Fruit fly (Drosophila melanogaster) whole organism, prepupa: Measurements from ENCODE around the gene Saf6.

Source experiments
- Blimp-1 ChIP-seq: fragments of 200-800 bp; sonication (Bioruptor generic); optimal IDR thresholded peaks from 3 replicates; lab custom pipeline; 2017; ENCODE audit warnings: missing biosample characterization, missing genetic modification characterization, mild to moderate bottlenecking, moderate library complexity, missing genetic modification reagents
- CG10631 ChIP-seq: fragments of 200-800 bp; sonication (Bioruptor generic); optimal IDR thresholded peaks from 2 replicates; lab custom pipeline; 2016; ENCODE audit warnings: missing biosample characterization, missing genetic modification characterization
- CG11294 ChIP-seq: fragments of 200-800 bp; sonication (Bioruptor generic); IDR thresholded peaks from 2 replicates; pipeline ENCODE4 v1.3.6; 2022; ENCODE audit warnings: missing biosample characterization, missing genetic modification characterization
- CG11902 ChIP-seq: fragments of 200-800 bp; sonication (Bioruptor generic); optimal IDR thresholded peaks from 3 replicates; lab custom pipeline; 2016; ENCODE audit warnings: missing biosample characterization, missing genetic modification characterization
- CG15336 ChIP-seq: fragments of 200-800 bp; sonication (Bioruptor generic); IDR thresholded peaks from 2 replicates; pipeline ENCODE4 v1.3.6; 2022; ENCODE audit warnings: missing biosample characterization, missing genetic modification characterization
- CG1621 ChIP-seq: fragments of 200-800 bp; sonication (Bioruptor generic); optimal IDR thresholded peaks from 3 replicates; lab custom pipeline; 2018; ENCODE audit warnings: missing biosample characterization, mild to moderate bottlenecking, missing genetic modification characterization
- CG16779 ChIP-seq: fragments of 200-800 bp; sonication (Bioruptor generic); optimal IDR thresholded peaks from 3 replicates; lab custom pipeline; 2017; ENCODE audit warnings: missing biosample characterization, mild to moderate bottlenecking, missing genetic modification characterization
- CG3032 ChIP-seq: fragments of 200-800 bp; optimal IDR thresholded peaks from 2 replicates; lab custom pipeline; 2019; ENCODE audit warnings: missing biosample characterization, mild to moderate bottlenecking, missing genetic modification characterization, moderate library complexity
- CG31627 ChIP-seq: fragments of 200-800 bp; sonication (Bioruptor generic); optimal IDR thresholded peaks from 3 replicates; lab custom pipeline; 2016; ENCODE audit warnings: missing biosample characterization, missing genetic modification characterization
- CG34406 ChIP-seq: fragments of 200-800 bp; sonication (Bioruptor generic); optimal IDR thresholded peaks from 3 replicates; lab custom pipeline; 2016; ENCODE audit warnings: missing biosample characterization, missing genetic modification characterization
- CG3919 ChIP-seq: fragments of 200-800 bp; sonication (Bioruptor generic); optimal IDR thresholded peaks from 3 replicates; lab custom pipeline; 2016; ENCODE audit warnings: missing biosample characterization, missing genetic modification characterization
- CG4318 ChIP-seq: fragments of 200-800 bp; sonication (Bioruptor generic); optimal IDR thresholded peaks from 3 replicates; lab custom pipeline; 2017; ENCODE audit warnings: missing biosample characterization, mild to moderate bottlenecking, missing genetic modification characterization
- CG6276 ChIP-seq: fragments of 200-800 bp; sonication (Bioruptor generic); optimal IDR thresholded peaks from 2 replicates; lab custom pipeline; 2017; ENCODE audit warnings: missing biosample characterization, mild to moderate bottlenecking, missing genetic modification characterization
- CG6792 ChIP-seq: fragments of 200-800 bp; sonication (Bioruptor generic); optimal IDR thresholded peaks from 3 replicates; lab custom pipeline; 2016; ENCODE audit warnings: missing biosample characterization, missing genetic modification characterization
- CG6854 ChIP-seq: fragments of 200-800 bp; sonication (Bioruptor generic); optimal IDR thresholded peaks from 2 replicates; lab custom pipeline; 2017; ENCODE audit warnings: missing biosample characterization, mild to moderate bottlenecking, missing genetic modification characterization
- CG7368 ChIP-seq: fragments of 200-800 bp; sonication (Bioruptor generic); optimal IDR thresholded peaks from 3 replicates; lab custom pipeline; 2016; ENCODE audit warnings: missing biosample characterization, missing genetic modification characterization
- CG8119 ChIP-seq: fragments of 200-800 bp; sonication (Bioruptor generic); IDR thresholded peaks from 3 replicates; pipeline ENCODE4 v1.3.6; 2022; ENCODE audit warnings: missing biosample characterization, missing genetic modification characterization
- CG8319 ChIP-seq: fragments of 200-800 bp; sonication (Bioruptor generic); optimal IDR thresholded peaks from 3 replicates; lab custom pipeline; 2016; ENCODE audit warnings: missing biosample characterization, missing genetic modification characterization
- CG8632 ChIP-seq: fragments of 200-800 bp; sonication (Bioruptor generic); optimal IDR thresholded peaks from 3 replicates; lab custom pipeline; 2016; ENCODE audit warnings: missing biosample characterization, missing genetic modification characterization
- CG9139 ChIP-seq: fragments of 200-800 bp; sonication (Bioruptor generic); optimal IDR thresholded peaks from 3 replicates; lab custom pipeline; 2017; ENCODE audit warnings: missing biosample characterization, mild to moderate bottlenecking, missing genetic modification characterization
- Eip75B ChIP-seq: fragments of 200-800 bp; sonication (Bioruptor generic); optimal IDR thresholded peaks from 3 replicates; lab custom pipeline; 2016; ENCODE audit warnings: missing biosample characterization, missing genetic modification characterization
- Eip78C ChIP-seq: fragments of 200-800 bp; sonication (Bioruptor generic); peaks from one replicate; lab custom pipeline; 2016; ENCODE audit warnings: missing biosample characterization, missing genetic modification characterization
- Eip93F ChIP-seq: fragments of 200-800 bp; sonication (Bioruptor generic); optimal IDR thresholded peaks from 2 replicates; lab custom pipeline; 2016; ENCODE audit warnings: missing biosample characterization, mild to moderate bottlenecking, missing genetic modification characterization
- Gug ChIP-seq: fragments of 200-800 bp; sonication (Bioruptor generic); IDR thresholded peaks from 2 replicates; pipeline ENCODE4 v1.3.6; 2022; ENCODE audit warnings: missing biosample characterization, missing genetic modification characterization
- Hr38 ChIP-seq: sonication (Bioruptor generic); optimal IDR thresholded peaks from 2 replicates; lab custom pipeline; 2016; ENCODE audit warnings: missing biosample characterization, missing genetic modification characterization
- Hr39 ChIP-seq: fragments of 200-800 bp; sonication (Bioruptor generic); optimal IDR thresholded peaks from 2 replicates; lab custom pipeline; 2016; ENCODE audit warnings: missing biosample characterization, missing genetic modification characterization
- Hr4 ChIP-seq: fragments of 200-800 bp; sonication (Bioruptor generic); optimal IDR thresholded peaks from 3 replicates; lab custom pipeline; 2016; ENCODE audit warnings: missing biosample characterization, missing genetic modification characterization
- Lpt ChIP-seq: fragments of 200-800 bp; sonication (Bioruptor generic); optimal IDR thresholded peaks from 3 replicates; lab custom pipeline; 2016; ENCODE audit warnings: missing biosample characterization, missing genetic modification characterization
- Met ChIP-seq: fragments of 200-800 bp; sonication (Bioruptor generic); optimal IDR thresholded peaks from 3 replicates; lab custom pipeline; 2016; ENCODE audit warnings: missing biosample characterization, missing genetic modification characterization
- OdsH ChIP-seq: fragments of 200-800 bp; sonication (Bioruptor generic); optimal IDR thresholded peaks from 3 replicates; lab custom pipeline; 2016; ENCODE audit warnings: missing biosample characterization, missing genetic modification characterization
- Smox ChIP-seq: fragments of 200-800 bp; sonication (Bioruptor generic); optimal IDR thresholded peaks from 3 replicates; lab custom pipeline; 2016; ENCODE audit warnings: missing biosample characterization, missing genetic modification characterization
- Sox14 ChIP-seq: fragments of 200-800 bp; sonication (Bioruptor generic); optimal IDR thresholded peaks from 3 replicates; lab custom pipeline; 2016; ENCODE audit warnings: missing biosample characterization, missing genetic modification characterization
- Sox15 ChIP-seq: fragments of 200-800 bp; sonication (Bioruptor generic); optimal IDR thresholded peaks from 3 replicates; lab custom pipeline; 2016; ENCODE audit warnings: missing biosample characterization, missing genetic modification characterization
- achi ChIP-seq: fragments of 200-800 bp; sonication (Bioruptor generic); optimal IDR thresholded peaks from 3 replicates; lab custom pipeline; 2016; ENCODE audit warnings: missing biosample characterization, missing genetic modification characterization
- acj6 ChIP-seq: fragments of 200-800 bp; sonication (Bioruptor generic); optimal IDR thresholded peaks from 3 replicates; lab custom pipeline; 2016; ENCODE audit warnings: missing biosample characterization, missing genetic modification characterization
- cyc ChIP-seq: fragments of 200-800 bp; sonication (Bioruptor generic); optimal IDR thresholded peaks from 3 replicates; lab custom pipeline; 2016; ENCODE audit warnings: missing biosample characterization, missing genetic modification characterization
- dac ChIP-seq: fragments of 200-800 bp; sonication (Bioruptor generic); optimal IDR thresholded peaks from 2 replicates; lab custom pipeline; 2017; ENCODE audit warnings: missing biosample characterization, mild to moderate bottlenecking, missing genetic modification characterization
- eg ChIP-seq: fragments of 200-800 bp; sonication (Bioruptor generic); IDR thresholded peaks from 3 replicates; pipeline ENCODE4 v1.3.6; 2022; ENCODE audit warnings: missing biosample characterization, missing genetic modification characterization
- fd85E ChIP-seq: fragments of 200-800 bp; sonication (Bioruptor generic); optimal IDR thresholded peaks from 3 replicates; lab custom pipeline; 2016; ENCODE audit warnings: missing biosample characterization, missing genetic modification characterization
- fkh ChIP-seq: fragments of 200-800 bp; sonication (Bioruptor generic); optimal IDR thresholded peaks from 3 replicates; lab custom pipeline; 2017; ENCODE audit warnings: missing biosample characterization, mild to moderate bottlenecking, missing genetic modification characterization, moderate library complexity
- net ChIP-seq: fragments of 200-800 bp; sonication (Bioruptor generic); optimal IDR thresholded peaks from 3 replicates; lab custom pipeline; 2016; ENCODE audit warnings: missing biosample characterization, missing genetic modification characterization
- pdm3 ChIP-seq: fragments of 200-800 bp; sonication (Bioruptor generic); optimal IDR thresholded peaks from 3 replicates; lab custom pipeline; 2016; ENCODE audit warnings: missing biosample characterization, missing genetic modification characterization
- salr ChIP-seq, 2 experiments: fragments of 200-800 bp; sonication (Bioruptor generic); optimal IDR thresholded peaks; 3 replicates each; lab custom pipeline; 2016 to 2018; ENCODE audit warnings: missing biosample characterization in 2 of 2, missing genetic modification characterization in 2 of 2, mild to moderate bottlenecking in 1 of 2
- spab ChIP-seq: fragments of 200-800 bp; sonication (Bioruptor generic); optimal IDR thresholded peaks from 2 replicates; lab custom pipeline; 2017; ENCODE audit warnings: missing biosample characterization, mild to moderate bottlenecking, missing genetic modification characterization, missing genetic modification reagents
- ss ChIP-seq, 2 experiments: fragments of 200-800 bp; sonication (Bioruptor generic); optimal IDR thresholded peaks; 2 replicates in 1 of 2; 3 replicates in 1 of 2; lab custom pipeline; 2017 to 2018; ENCODE audit warnings: mild to moderate bottlenecking in 2 of 2, missing biosample characterization in 2 of 2, missing genetic modification characterization in 2 of 2, moderate library complexity in 1 of 2
- svp ChIP-seq: fragments of 200-800 bp; sonication (Bioruptor generic); peaks from one replicate; lab custom pipeline; 2016; ENCODE audit warnings: missing biosample characterization, missing genetic modification characterization
- vri ChIP-seq: fragments of 200-800 bp; sonication (Bioruptor generic); optimal IDR thresholded peaks from 3 replicates; lab custom pipeline; 2016; ENCODE audit warnings: missing biosample characterization, mild to moderate bottlenecking, missing genetic modification characterization

Gene Saf6

dm6 chr2L:847189-847987, 31.6 kb upstream of the Saf6 start (continued):
- TF ChIP-seq Sox15 (peak; percentile 37), CG34406 (GFP tag; lab: Kevin White, UChicago) (peak; percentile 53), fd85E (no peak), Gug (GFP tag; lab: Robert Waterston, UW) (no peak), CG11294 (GFP tag; lab: Robert Waterston, UW) (no peak), CG7368 (GFP tag; lab: Kevin White, UChicago) (no peak), CG6276 (GFP tag; lab: Kevin White, UChicago) (peak; percentile 71), Met (peak; percentile 36), pdm3 (peak; percentile 60), cyc (GFP tag; lab: Kevin White, UChicago) (peak; percentile 29), Eip78C (peak; percentile 88), CG11902 (GFP tag; lab: Kevin White, UChicago) (no peak), CG31627 (peak; percentile 56), Hr4 (peak; percentile 29), eg (GFP tag; lab: Robert Waterston, UW) (peak; percentile 52; the same call in 1 of the 3 replicates), CG6792 (GFP tag; lab: Kevin White, UChicago) (peak; percentile 4), CG4318 (GFP tag; lab: Kevin White, UChicago) (peak; percentile 69), net (GFP tag; lab: Kevin White, UChicago) (peak; percentile 59), Hr39 (GFP tag; lab: Kevin White, UChicago) (peak; percentile 59), CG3032 (tag; lab: Kevin White, UChicago) (peak; percentile 37), ss (GFP tag; optimal IDR thresholded peaks at IDR 0.05; lab: Kevin White, UChicago) (no peak), CG1621 (tag; lab: Kevin White, UChicago) (no peak), CG6854 (peak; percentile 73), Blimp-1 (no peak), salr (GFP tag; optimal IDR thresholded peaks at IDR 0.05; lab: Kevin White, UChicago) (peak in 1 of 2 experiments; percentile 81), CG8632 (GFP tag; lab: Kevin White, UChicago) (peak; percentile 57), svp (GFP tag; lab: Kevin White, UChicago) (peak; percentile 83), OdsH (GFP tag; lab: Kevin White, UChicago) (peak; percentile 68), spab (peak; percentile 24), Hr38 (GFP tag; lab: Kevin White, UChicago) (no peak), Eip75B (GFP tag; lab: Kevin White, UChicago) (peak; percentile 41), dac (GFP tag; lab: Kevin White, UChicago) (no peak), CG16779 (no peak), Smox (GFP tag; lab: Kevin White, UChicago) (peak; percentile 44), CG3919 (GFP tag; lab: Kevin White, UChicago) (peak; percentile 55), CG8119 (GFP tag; lab: Robert Waterston, UW) (peak; percentile 66), Sox14 (GFP tag; lab: Kevin White, UChicago) (peak; percentile 27)

- peak; percentile 14 for TF ChIP-seq CG1621 (tag; lab: Kevin White, UChicago)
- TF ChIP-seq CG10631 (GFP tag; lab: Kevin White, UChicago) = peak; percentile 32
- TF ChIP-seq Eip93F (GFP tag; lab: Kevin White, UChicago) = no peak
- TF ChIP-seq cyc (GFP tag; lab: Kevin White, UChicago) = peak; percentile 61
- peak; percentile 57 for TF ChIP-seq Blimp-1
- no peak for TF ChIP-seq CG9139 (GFP tag; lab: Kevin White, UChicago)
- TF ChIP-seq CG6792 (GFP tag; lab: Kevin White, UChicago) = peak; percentile 47
- TF ChIP-seq CG15336 (GFP tag; lab: Robert Waterston, UW) = peak; percentile 85
- peak; percentile 51 for TF ChIP-seq CG7368 (GFP tag; lab: Kevin White, UChicago)
- peak; percentile 61 for TF ChIP-seq net (GFP tag; lab: Kevin White, UChicago)
- peak; percentile 64 for TF ChIP-seq Lpt (GFP tag; lab: Kevin White, UChicago)
- peak; percentile 67 for TF ChIP-seq Gug (GFP tag; lab: Robert Waterston, UW)
- peak; percentile 72 for TF ChIP-seq pdm3
- TF ChIP-seq CG3032 (tag; lab: Kevin White, UChicago) = peak; percentile 17
- peak; percentile 73 for TF ChIP-seq acj6
- peak; percentile 12 for TF ChIP-seq fkh
- TF ChIP-seq eg (GFP tag; lab: Robert Waterston, UW) = peak; percentile 73
- peak; percentile 76 for TF ChIP-seq svp (GFP tag; lab: Kevin White, UChicago)
- TF ChIP-seq CG4318 (GFP tag; lab: Kevin White, UChicago) = peak; percentile 80
- TF ChIP-seq CG34406 (GFP tag; lab: Kevin White, UChicago) = peak; percentile 56
- peak; percentile 64 for TF ChIP-seq achi (GFP tag; lab: Kevin White, UChicago)
- peak; percentile 21 for TF ChIP-seq Sox15
- TF ChIP-seq CG8319 (GFP tag; lab: Kevin White, UChicago) = peak; percentile 28
- peak; percentile 76 for TF ChIP-seq Met
- peak; percentile 58 for TF ChIP-seq vri (GFP tag; lab: Kevin White, UChicago)
Measured at dm6 chr2L:846167-846868, 30.6 kb upstream of the Saf6 start.
